ENCODE assay signal across 4 fruit fly cellular contexts in the genomic region with DNA sequence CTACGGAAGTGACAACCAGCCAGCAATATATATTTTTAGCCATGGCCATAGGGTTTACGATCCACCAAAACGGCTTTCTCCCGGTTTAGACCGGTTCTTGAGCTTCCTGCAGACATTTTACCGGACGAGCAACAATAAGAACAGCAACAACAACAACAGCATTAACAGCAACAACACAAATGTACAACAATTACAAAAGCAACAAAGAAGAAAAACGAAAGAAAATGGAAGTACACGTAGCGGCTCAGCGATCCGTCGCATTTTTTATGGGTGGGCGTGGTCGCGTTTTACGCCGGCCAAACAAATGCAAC.
TF ChIP-seq lines count a peak whose summit lies in the region.

No protein-coding gene starts in this region.

- TF ChIP-seq CTCF in whole organism, embryonic (GFP tag; optimal IDR thresholded peaks at IDR 0.05; lab: Kevin White, UChicago), result no peak

TF ChIP-seq in whole organism, embryonic, 481 proteins besides CTCF, POLR2A, EP300 and RAD21:
- TF ChIP-seq CG3163 (GFP tag; optimal IDR thresholded peaks at IDR 0.05; lab: Kevin White, UChicago), result no peak
- peak; percentile 22 for TF ChIP-seq HLH54F (GFP tag; optimal IDR thresholded peaks at IDR 0.05; lab: Kevin White, UChicago)
- peak in 1 of 2 experiments; percentile 52 for TF ChIP-seq bsh (GFP tag; optimal IDR thresholded peaks at IDR 0.05; lab: Kevin White, UChicago)
- TF ChIP-seq Atf6 (GFP tag; IDR thresholded peaks at IDR 0.05; lab: Robert Waterston, UW), result no peak
- TF ChIP-seq CG2116 (GFP tag; optimal IDR thresholded peaks at IDR 0.05; lab: Kevin White, UChicago), result no peak
- no peak for TF ChIP-seq h (optimal IDR thresholded peaks at IDR 0.05; lab: Kevin White, UChicago)
- no peak for TF ChIP-seq Med (GFP tag; lab: Kevin White, UChicago)
- peak; percentile 58; the same call in 1 of the 3 replicates for TF ChIP-seq sr (GFP tag; IDR thresholded peaks at IDR 0.05; lab: Robert Waterston, UW)
- no peak for TF ChIP-seq dm (GFP tag; optimal IDR thresholded peaks at IDR 0.05; lab: Kevin White, UChicago)
- TF ChIP-seq CG4360 (GFP tag; IDR thresholded peaks at IDR 0.05; lab: Robert Waterston, UW), result peak; percentile 85
- TF ChIP-seq Oaz (GFP tag; IDR thresholded peaks at IDR 0.05; lab: Robert Waterston, UW), result 0 out of 2 replicates have a peak, but pooled peaks have one; percentile 37
- peak; percentile 5 for TF ChIP-seq CG12769 (tag; optimal IDR thresholded peaks at IDR 0.05; lab: Kevin White, UChicago)
- TF ChIP-seq CG15514 (GFP tag; optimal IDR thresholded peaks at IDR 0.05; lab: Kevin White, UChicago), result no peak

TF ChIP-seq in whole organism, prepupa, 60 proteins besides CTCF, POLR2A, EP300 and RAD21:
- TF ChIP-seq achi (GFP tag; optimal IDR thresholded peaks at IDR 0.05; lab: Kevin White, UChicago), result no peak
- peak; percentile 15 for TF ChIP-seq CG9139 (GFP tag; optimal IDR thresholded peaks at IDR 0.05; lab: Kevin White, UChicago)
- TF ChIP-seq fd59A (GFP tag; optimal IDR thresholded peaks at IDR 0.05; lab: Kevin White, UChicago), result peak; percentile 4
- TF ChIP-seq Lpt (GFP tag; optimal IDR thresholded peaks at IDR 0.05; lab: Kevin White, UChicago), result peak; percentile 45
- TF ChIP-seq CG1621 (tag; optimal IDR thresholded peaks at IDR 0.05; lab: Kevin White, UChicago), result peak; percentile 61

TF ChIP-seq in whole organism, pupa, 21 proteins besides CTCF, POLR2A, EP300 and RAD21:
- TF ChIP-seq fd96Ca (GFP tag; IDR thresholded peaks at IDR 0.05; lab: Robert Waterston, UW), result no peak; the same call in 2 of the 3 replicates
- TF ChIP-seq CG4496 (GFP tag; IDR thresholded peaks at IDR 0.05; lab: Robert Waterston, UW), result no peak
- peak; percentile 25 for TF ChIP-seq CG13204 (GFP tag; optimal IDR thresholded peaks at IDR 0.05; lab: Kevin White, UChicago)
- no peak for TF ChIP-seq Snoo (tag; optimal IDR thresholded peaks at IDR 0.05; lab: Kevin White, UChicago)
- TF ChIP-seq CG15710 (tag; optimal IDR thresholded peaks at IDR 0.05; lab: Kevin White, UChicago), result no peak
- peak; percentile 5 for TF ChIP-seq gl (tag; optimal IDR thresholded peaks at IDR 0.05; lab: Kevin White, UChicago)
- TF ChIP-seq CG10348 (GFP tag; IDR thresholded peaks at IDR 0.05; lab: Robert Waterston, UW), result no peak
- no peak for TF ChIP-seq EcR (GFP tag; optimal IDR thresholded peaks at IDR 0.05; lab: Kevin White, UChicago)
- TF ChIP-seq CG8159 (tag; optimal IDR thresholded peaks at IDR 0.05; lab: Kevin White, UChicago), result no peak
- TF ChIP-seq CG12605 (GFP tag; IDR thresholded peaks at IDR 0.05; lab: Robert Waterston, UW), result no peak
- TF ChIP-seq CG14655 (GFP tag; optimal IDR thresholded peaks at IDR 0.05; lab: Kevin White, UChicago), result no peak
- TF ChIP-seq CG32121 (GFP tag; IDR thresholded peaks at IDR 0.05; lab: Robert Waterston, UW), result no peak
- no peak for TF ChIP-seq Pif1A (GFP tag; optimal IDR thresholded peaks at IDR 0.05; lab: Kevin White, UChicago)
- no peak for TF ChIP-seq Pif1B (GFP tag; optimal IDR thresholded peaks at IDR 0.05; lab: Kevin White, UChicago)
- no peak for TF ChIP-seq rn (GFP tag; IDR thresholded peaks at IDR 0.05; lab: Robert Waterston, UW)

TF ChIP-seq in whole organism, wandering third instar larva, 38 proteins besides CTCF, POLR2A, EP300 and RAD21:
- no peak for TF ChIP-seq h (GFP tag; optimal IDR thresholded peaks at IDR 0.05; lab: Kevin White, UChicago)
- TF ChIP-seq Rel (GFP tag; optimal IDR thresholded peaks at IDR 0.05; lab: Kevin White, UChicago), result no peak
- peak; percentile 41 for TF ChIP-seq Rel (tag; optimal IDR thresholded peaks at IDR 0.05; lab: Kevin White, UChicago)
TF ChIP-seq in whole organism, wandering third instar larva: peak in this region for 1.
